Fruit fly (Drosophila melanogaster): ENCODE data around the gene CG1113.
A peak's percentile ranks its signal among the peaks of the same experiment; 100 is the strongest.

CG1113 gene

dm6 chr3R:5217278-5217714, 35.7 kb upstream of the CG1113 start, which contains the start of gene cno (continued):
- TF ChIP-seq CG4854 (GFP tag; optimal IDR thresholded peaks at IDR 0.05): no peak
- no peak for TF ChIP-seq CG11695 (GFP tag; IDR thresholded peaks at IDR 0.05)
- no peak for TF ChIP-seq NFAT (GFP tag; IDR thresholded peaks at IDR 0.05)
- no peak for TF ChIP-seq CG2889 (GFP tag; IDR thresholded peaks at IDR 0.05)
- TF ChIP-seq pita (GFP tag; optimal IDR thresholded peaks at IDR 0.05): peak; percentile 87
- no peak for TF ChIP-seq ftz-f1 (GFP tag; optimal IDR thresholded peaks at IDR 0.05)
- peak; percentile 18 for TF ChIP-seq BtbVII (GFP tag; optimal IDR thresholded peaks at IDR 0.05)
- TF ChIP-seq eve (GFP tag; optimal IDR thresholded peaks at IDR 0.05): no peak
- no peak for TF ChIP-seq Dll (GFP tag; IDR thresholded peaks at IDR 0.05; ENCODE audit: partially characterized antibody)
- TF ChIP-seq bbx (GFP tag; IDR thresholded peaks at IDR 0.05; ENCODE audit: partially characterized antibody): peak; percentile 28; the same call in 1 of the 2 replicates
- TF ChIP-seq ro (GFP tag; IDR thresholded peaks at IDR 0.05): no peak
- no peak for TF ChIP-seq tin (GFP tag; optimal IDR thresholded peaks at IDR 0.05)
- TF ChIP-seq CG10366 (GFP tag; IDR thresholded peaks at IDR 0.05): no peak
- no peak for TF ChIP-seq Sox100B (GFP tag; optimal IDR thresholded peaks at IDR 0.05)
- no peak for TF ChIP-seq NC2α (GFP tag; optimal IDR thresholded peaks at IDR 0.05)
- no peak for TF ChIP-seq Dad (GFP tag; optimal IDR thresholded peaks at IDR 0.05)
- no peak for TF ChIP-seq CG31441 (GFP tag; IDR thresholded peaks at IDR 0.05)
- no peak for TF ChIP-seq dysf (GFP tag; IDR thresholded peaks at IDR 0.05)
- no peak for TF ChIP-seq ham (GFP tag; IDR thresholded peaks at IDR 0.05)
- no peak for TF ChIP-seq CG4617 (GFP tag; optimal IDR thresholded peaks at IDR 0.05; ENCODE audit: borderline replicate concordance)
- peak; percentile 38; the same call in 1 of the 3 replicates for TF ChIP-seq gce (GFP tag; IDR thresholded peaks at IDR 0.05)
- peak; percentile 62 for TF ChIP-seq nmo (GFP tag; optimal IDR thresholded peaks at IDR 0.05)
- no peak for TF ChIP-seq dati (GFP tag; IDR thresholded peaks at IDR 0.05)
- no peak for TF ChIP-seq ind (GFP tag; optimal IDR thresholded peaks at IDR 0.05)
- peak; percentile 21 for TF ChIP-seq Max (GFP tag; optimal IDR thresholded peaks at IDR 0.05)
- no peak for TF ChIP-seq croc (GFP tag; conservative IDR thresholded peaks at IDR 0.05)
- no peak for TF ChIP-seq HLH54F (GFP tag; optimal IDR thresholded peaks at IDR 0.05)
- no peak for TF ChIP-seq al (GFP tag; IDR thresholded peaks at IDR 0.05)
- TF ChIP-seq trh (GFP tag; optimal IDR thresholded peaks at IDR 0.05): no peak
- no peak for TF ChIP-seq CG15073 (GFP tag; optimal IDR thresholded peaks at IDR 0.05)
- 0 out of 2 replicates have a peak, but pooled peaks have one; percentile 26 for TF ChIP-seq CG17328 (GFP tag; IDR thresholded peaks at IDR 0.05)
- TF ChIP-seq Atf3 (GFP tag; optimal IDR thresholded peaks at IDR 0.05): no peak
- no peak for TF ChIP-seq NC2β (GFP tag; optimal IDR thresholded peaks at IDR 0.05)
- no peak for TF ChIP-seq emc (GFP tag; optimal IDR thresholded peaks at IDR 0.05)
- TF ChIP-seq D (optimal IDR thresholded peaks at IDR 0.05): no peak
- no peak for TF ChIP-seq D (GFP tag; optimal IDR thresholded peaks at IDR 0.05)
- no peak for TF ChIP-seq H15 (GFP tag; IDR thresholded peaks at IDR 0.05)
- 0 out of 3 replicates have a peak, but pooled peaks have one; percentile 37 for TF ChIP-seq Dbx (GFP tag; IDR thresholded peaks at IDR 0.05)
- TF ChIP-seq CG10209 (GFP tag; optimal IDR thresholded peaks at IDR 0.05): no peak
- no peak for TF ChIP-seq dimm (GFP tag; IDR thresholded peaks at IDR 0.05)
- TF ChIP-seq CG15269 (tag; optimal IDR thresholded peaks at IDR 0.05): peak; percentile 21
- TF ChIP-seq CG6689 (GFP tag; IDR thresholded peaks at IDR 0.05): no peak
- peak in 1 of 2 experiments; percentile 11 for TF ChIP-seq chif (GFP tag; optimal IDR thresholded peaks at IDR 0.05)
- peak; percentile 90 for TF ChIP-seq Adf1 (GFP tag; IDR thresholded peaks at IDR 0.05)
- no peak for TF ChIP-seq CG30403 (GFP tag; optimal IDR thresholded peaks at IDR 0.05)
- TF ChIP-seq prd (optimal IDR thresholded peaks at IDR 0.05): no peak
- TF ChIP-seq prd (GFP tag; IDR thresholded peaks at IDR 0.05): 0 out of 3 replicates have a peak, but pooled peaks have one; percentile 21
- no peak for TF ChIP-seq Fer2 (tag; optimal IDR thresholded peaks at IDR 0.05)
- peak; percentile 33 for TF ChIP-seq CG10543 (GFP tag; optimal IDR thresholded peaks at IDR 0.05)
- no peak for TF ChIP-seq CG1647 (GFP tag; optimal IDR thresholded peaks at IDR 0.05)
- no peak for TF ChIP-seq eyg (GFP tag; optimal IDR thresholded peaks at IDR 0.05)
- no peak for TF ChIP-seq otp (GFP tag; IDR thresholded peaks at IDR 0.05)
- TF ChIP-seq Spps (tag; optimal IDR thresholded peaks at IDR 0.05): no peak

All from whole organism, embryonic.